Fruit fly (Drosophila melanogaster) whole organism, embryonic: ENCODE data around the gene CG5265.

ENCODE experiments used
- Abd-B ChIP-seq: fragments of 200-800 bp; sonication (Bioruptor generic); optimal IDR thresholded peaks from 2 replicates; lab custom pipeline; 2018; ENCODE audit warnings: missing biosample characterization, mild to moderate bottlenecking, missing genetic modification characterization, moderate library complexity
- Atf3 ChIP-seq: fragments of 200-800 bp; sonication (Bioruptor generic); optimal IDR thresholded peaks from 3 replicates; lab custom pipeline; 2016; ENCODE audit warnings: missing biosample characterization, missing genetic modification characterization
- CG10267 ChIP-seq: fragments of 200-800 bp; sonication (Bioruptor generic); optimal IDR thresholded peaks from 2 replicates; lab custom pipeline; 2018; ENCODE audit warnings: missing biosample characterization, mild to moderate bottlenecking, missing genetic modification characterization, moderate library complexity
- CG10321 ChIP-seq: fragments of 200-800 bp; sonication (Bioruptor generic); IDR thresholded peaks from 2 replicates; pipeline ENCODE4 v1.3.6; 2022; ENCODE audit warnings: missing biosample characterization, missing genetic modification characterization
- CG11695 ChIP-seq: fragments of 200-800 bp; sonication (Bioruptor generic); IDR thresholded peaks from 3 replicates; pipeline ENCODE4 v1.3.6; 2022; ENCODE audit warnings: missing biosample characterization, missing genetic modification characterization
- CG12219 ChIP-seq: fragments of 200-800 bp; sonication (Bioruptor generic); optimal IDR thresholded peaks from 3 replicates; lab custom pipeline; 2018; ENCODE audit warnings: missing biosample characterization, mild to moderate bottlenecking, missing genetic modification characterization
- CG13296 ChIP-seq: fragments of 200-800 bp; sonication (Bioruptor generic); optimal IDR thresholded peaks from 3 replicates; lab custom pipeline; 2018; ENCODE audit warnings: missing biosample characterization, mild to moderate bottlenecking, missing genetic modification characterization
- CG15479 ChIP-seq: fragments of 200-800 bp; sonication (Bioruptor generic); optimal IDR thresholded peaks from 3 replicates; lab custom pipeline; 2019; ENCODE audit warnings: missing biosample characterization, mild to moderate bottlenecking, missing genetic modification characterization, moderate library complexity
- CG17328 ChIP-seq: fragments of 200-800 bp; sonication (Bioruptor generic); IDR thresholded peaks from 2 replicates; pipeline ENCODE4 v1.3.6; 2022; ENCODE audit warnings: missing biosample characterization, missing genetic modification characterization
- CG17802 ChIP-seq: fragments of 200-800 bp; sonication (Bioruptor generic); optimal IDR thresholded peaks from 2 replicates; lab custom pipeline; 2018; ENCODE audit warnings: missing biosample characterization, mild to moderate bottlenecking, missing genetic modification characterization, moderate library complexity
- CG17829 ChIP-seq: fragments of 200-800 bp; optimal IDR thresholded peaks from 2 replicates; lab custom pipeline; 2019; ENCODE audit warnings: missing biosample characterization, mild to moderate bottlenecking, missing genetic modification characterization, moderate library complexity
- CG1792 ChIP-seq: fragments of 200-800 bp; sonication (Bioruptor generic); optimal IDR thresholded peaks from 2 replicates; lab custom pipeline; 2016; ENCODE audit warnings: missing biosample characterization, missing genetic modification characterization
- CG2120 ChIP-seq: fragments of 200-800 bp; sonication (Bioruptor generic); optimal IDR thresholded peaks from 3 replicates; lab custom pipeline; 2016; ENCODE audit warnings: missing biosample characterization, missing genetic modification characterization
- CG31365 ChIP-seq: fragments of 200-800 bp; sonication (Bioruptor generic); optimal IDR thresholded peaks from 2 replicates; lab custom pipeline; 2018; ENCODE audit warnings: missing biosample characterization, mild to moderate bottlenecking, missing genetic modification characterization
- CG4820 ChIP-seq: fragments of 200-800 bp; sonication (Bioruptor generic); optimal IDR thresholded peaks from 3 replicates; lab custom pipeline; 2016; ENCODE audit warnings: missing biosample characterization, missing genetic modification characterization
- CG6654 ChIP-seq: fragments of 200-800 bp; sonication (Bioruptor generic); optimal IDR thresholded peaks from 2 replicates; lab custom pipeline; 2017; ENCODE audit warnings: missing biosample characterization, mild to moderate bottlenecking, missing genetic modification characterization
- CG7271 ChIP-seq: fragments of 200-800 bp; sonication (Bioruptor generic); optimal IDR thresholded peaks from 2 replicates; lab custom pipeline; 2018; ENCODE audit warnings: missing biosample characterization, mild to moderate bottlenecking, missing genetic modification characterization, moderate library complexity
- CG8281 ChIP-seq: fragments of 200-800 bp; sonication (Bioruptor generic); optimal IDR thresholded peaks from 2 replicates; lab custom pipeline; 2018; ENCODE audit warnings: missing biosample characterization, mild to moderate bottlenecking, missing genetic modification characterization, moderate library complexity
- CG8290 ChIP-seq, 3 experiments: fragments of 200-800 bp; sonication (Bioruptor generic); optimal IDR thresholded peaks; 2 replicates each; lab custom pipeline; 2016 to 2019; ENCODE audit warnings: missing biosample characterization in 3 of 3, missing genetic modification characterization in 3 of 3, mild to moderate bottlenecking in 2 of 3, moderate library complexity in 1 of 3
- CG9932 ChIP-seq: fragments of 200-800 bp; sonication (Bioruptor generic); IDR thresholded peaks from 2 replicates; pipeline ENCODE4 v1.3.6; 2022; ENCODE audit warnings: missing biosample characterization, missing genetic modification characterization
- Dbx ChIP-seq: fragments of 200-800 bp; sonication (Bioruptor generic); IDR thresholded peaks from 3 replicates; pipeline ENCODE4 v1.3.6; 2022; ENCODE audit warnings: missing biosample characterization, missing genetic modification characterization
- Dek ChIP-seq: fragments of 200-800 bp; sonication (Bioruptor generic); optimal IDR thresholded peaks from 3 replicates; lab custom pipeline; 2019; ENCODE audit warnings: missing biosample characterization, mild to moderate bottlenecking, missing genetic modification characterization, moderate library complexity
- Dip3 ChIP-seq: fragments of 200-800 bp; sonication (Bioruptor generic); optimal IDR thresholded peaks from 3 replicates; lab custom pipeline; 2016; ENCODE audit warnings: missing biosample characterization, missing genetic modification characterization
- Doc3 ChIP-seq: fragments of 200-800 bp; sonication (Bioruptor generic); IDR thresholded peaks from 3 replicates; pipeline ENCODE4 v1.3.6; 2022; ENCODE audit warnings: missing biosample characterization, missing genetic modification characterization; ENCODE audit not compliant: partially characterized antibody
- E2f2 ChIP-seq: fragments of 200-800 bp; sonication (Bioruptor generic); IDR thresholded peaks from 2 replicates; pipeline ENCODE4 v1.3.6; 2022; ENCODE audit warnings: missing biosample characterization, missing genetic modification characterization
- Hr39 ChIP-seq: fragments of >200 bp; optimal IDR thresholded peaks from 2 replicates; lab custom pipeline; 2017
- Lpt ChIP-seq: fragments of >200 bp; optimal IDR thresholded peaks from 2 replicates; lab custom pipeline; 2018; ENCODE audit warnings: missing biosample characterization, missing genetic modification characterization
- NC2β ChIP-seq: fragments of 200-800 bp; sonication (Bioruptor generic); optimal IDR thresholded peaks from 2 replicates; lab custom pipeline; 2016; ENCODE audit warnings: missing biosample characterization, missing genetic modification characterization
- Nf-YA ChIP-seq: fragments of 200-800 bp; sonication (Bioruptor generic); IDR thresholded peaks from 2 replicates; pipeline ENCODE4 v1.3.6; 2022; ENCODE audit warnings: missing biosample characterization, missing genetic modification characterization
- Sin3A ChIP-seq: fragments of >200 bp; optimal IDR thresholded peaks from 2 replicates; lab custom pipeline; 2018
- ab ChIP-seq: fragments of 200-800 bp; sonication (Bioruptor generic); optimal IDR thresholded peaks from 2 replicates; lab custom pipeline; 2016; ENCODE audit warnings: missing biosample characterization, missing genetic modification characterization
- bab2 ChIP-seq: fragments of 200-800 bp; sonication (Bioruptor generic); optimal IDR thresholded peaks from 2 replicates; lab custom pipeline; 2016; ENCODE audit warnings: missing biosample characterization, missing genetic modification characterization
- chn ChIP-seq: fragments of 200-800 bp; sonication (Bioruptor generic); optimal IDR thresholded peaks from 2 replicates; lab custom pipeline; 2016; ENCODE audit warnings: missing biosample characterization, missing genetic modification characterization
- gce ChIP-seq: fragments of 200-800 bp; sonication (Bioruptor generic); IDR thresholded peaks from 3 replicates; pipeline ENCODE4 v1.3.6; 2022; ENCODE audit warnings: missing biosample characterization, missing genetic modification characterization
- h ChIP-seq: fragments of >200 bp; optimal IDR thresholded peaks from 2 replicates; lab custom pipeline; 2017
- ham ChIP-seq: fragments of 200-800 bp; sonication (Bioruptor generic); IDR thresholded peaks from 2 replicates; pipeline ENCODE4 v1.3.6; 2022; ENCODE audit warnings: missing biosample characterization, missing genetic modification characterization
- jumu ChIP-seq: fragments of 200-800 bp; sonication (Bioruptor generic); optimal IDR thresholded peaks from 3 replicates; lab custom pipeline; 2016; ENCODE audit warnings: missing biosample characterization, missing genetic modification characterization
- luna ChIP-seq: fragments of 200-800 bp; sonication (Bioruptor generic); optimal IDR thresholded peaks from 2 replicates; lab custom pipeline; 2016; ENCODE audit warnings: missing biosample characterization, missing genetic modification characterization
- mam ChIP-seq: fragments of 200-800 bp; sonication (Bioruptor generic); optimal IDR thresholded peaks from 3 replicates; lab custom pipeline; 2016; ENCODE audit warnings: missing biosample characterization, missing genetic modification characterization
- nau ChIP-seq: fragments of 200-800 bp; sonication (Bioruptor generic); optimal IDR thresholded peaks from 3 replicates; lab custom pipeline; 2017; ENCODE audit warnings: missing biosample characterization, mild to moderate bottlenecking, missing genetic modification characterization, missing genetic modification reagents
- peb ChIP-seq: fragments of 200-800 bp; sonication (Bioruptor generic); IDR thresholded peaks from 2 replicates; pipeline ENCODE4 v1.3.6; 2022; ENCODE audit warnings: missing biosample characterization, missing genetic modification characterization
- run ChIP-seq: fragments of 200-800 bp; sonication (Bioruptor generic); optimal IDR thresholded peaks from 3 replicates; lab custom pipeline; 2018; ENCODE audit warnings: missing biosample characterization, mild to moderate bottlenecking, missing genetic modification characterization
- sc ChIP-seq, 3 experiments: fragments of >200 bp in 2 of 3; fragments of 200-800 bp in 1 of 3; sonication (Bioruptor generic) in 1 of 3; optimal IDR thresholded peaks; 2 replicates in 2 of 3; 3 replicates in 1 of 3; lab custom pipeline; 2017; ENCODE audit warnings: mild to moderate bottlenecking in 1 of 3, missing biosample characterization in 1 of 3, missing genetic modification characterization in 1 of 3, missing genetic modification reagents in 1 of 3
- sens-2 ChIP-seq: fragments of 200-800 bp; sonication (Bioruptor generic); IDR thresholded peaks from 2 replicates; pipeline ENCODE4 v1.3.6; 2022; ENCODE audit warnings: missing biosample characterization, missing genetic modification characterization
- stwl ChIP-seq: fragments of 200-800 bp; sonication (Bioruptor generic); optimal IDR thresholded peaks from 3 replicates; lab custom pipeline; 2018; ENCODE audit warnings: missing biosample characterization, mild to moderate bottlenecking, missing genetic modification characterization, moderate library complexity
- tll ChIP-seq, 2 experiments: fragments of 200-800 bp in 1 of 2; fragments of >200 bp in 1 of 2; sonication (Bioruptor generic) in 1 of 2; optimal IDR thresholded peaks; 2 replicates each; lab custom pipeline; 2017 to 2019; ENCODE audit warnings: missing biosample characterization in 2 of 2, missing genetic modification characterization in 2 of 2, mild to moderate bottlenecking in 1 of 2, moderate library complexity in 1 of 2
- tna ChIP-seq: fragments of 200-800 bp; sonication (Bioruptor generic); IDR thresholded peaks from 2 replicates; pipeline ENCODE4 v1.3.6; 2022; ENCODE audit warnings: missing biosample characterization, missing genetic modification characterization; ENCODE audit not compliant: partially characterized antibody
- twi ChIP-seq: fragments of 200-800 bp; optimal IDR thresholded peaks from 2 replicates; lab custom pipeline; 2019; ENCODE audit warnings: missing biosample characterization, mild to moderate bottlenecking, missing genetic modification characterization, moderate library complexity
- tx ChIP-seq: fragments of 200-800 bp; sonication (Bioruptor generic); optimal IDR thresholded peaks from 2 replicates; lab custom pipeline; 2016; ENCODE audit warnings: missing biosample characterization, missing genetic modification characterization
- vnd ChIP-seq: fragments of 200-800 bp; sonication (Bioruptor generic); IDR thresholded peaks from 3 replicates; pipeline ENCODE4 v1.3.6; 2022; ENCODE audit warnings: missing biosample characterization, missing genetic modification characterization; ENCODE audit not compliant: partially characterized antibody
- vvl ChIP-seq: fragments of 200-800 bp; sonication (Bioruptor generic); IDR thresholded peaks from 2 replicates; pipeline ENCODE4 v1.3.6; 2022; ENCODE audit warnings: missing biosample characterization, missing genetic modification characterization

The CG5265 gene

DNA sequence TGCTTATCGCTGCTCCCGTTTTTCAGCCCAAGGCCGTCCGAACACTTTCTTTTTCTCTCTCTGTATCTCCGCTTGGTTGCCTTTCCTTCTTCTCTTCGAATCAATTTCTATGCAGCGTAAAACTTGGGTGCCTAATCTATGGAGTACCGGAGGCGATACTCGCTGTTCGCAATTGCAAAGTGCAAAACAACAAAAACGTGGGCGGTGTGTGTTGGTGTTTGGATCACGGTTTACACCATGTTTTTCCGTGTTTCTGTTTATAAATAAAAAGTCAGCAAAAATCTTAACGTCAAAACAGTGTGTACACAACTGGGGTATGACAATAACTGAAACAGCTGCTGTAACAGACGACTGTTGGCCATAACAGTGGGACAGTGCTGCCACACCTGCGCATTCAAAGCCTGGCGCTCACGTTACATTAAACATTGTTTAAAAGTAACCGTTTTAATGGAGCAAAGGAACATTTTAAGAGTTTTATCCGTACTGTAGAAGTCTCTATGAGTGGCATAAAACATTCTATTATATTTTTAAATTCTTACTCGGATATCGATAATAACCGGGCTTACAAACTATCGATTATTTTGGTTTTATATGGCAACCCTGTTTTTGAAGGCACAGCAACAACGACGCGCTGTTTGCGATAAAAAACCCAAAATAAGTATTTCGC lies 10.4 kb downstream of the CG5265 start, which contains the start of the genes m-cup and Det (continued):
- no peak for TF ChIP-seq Dbx (GFP tag; lab: Robert Waterston, UW)
- 0 out of 2 replicates have a peak, but pooled peaks have one; percentile 3 for TF ChIP-seq vvl (GFP tag; lab: Robert Waterston, UW)
- no peak for TF ChIP-seq CG8281 (tag; lab: Kevin White, UChicago)
- TF ChIP-seq tx (GFP tag; lab: Kevin White, UChicago), result no peak
- peak; percentile 69 for TF ChIP-seq Doc3 (GFP tag; lab: Robert Waterston, UW)
- peak; percentile 37 for TF ChIP-seq CG17829 (tag; lab: Kevin White, UChicago)
- TF ChIP-seq gce (GFP tag; lab: Robert Waterston, UW), result no peak
- TF ChIP-seq vnd (GFP tag; lab: Robert Waterston, UW), result peak; percentile 73
- TF ChIP-seq CG10267 (tag; lab: Kevin White, UChicago), result peak; percentile 51
- TF ChIP-seq ham, result no peak
- peak; percentile 89 for TF ChIP-seq E2f2
- no peak for TF ChIP-seq CG31365 (tag; lab: Kevin White, UChicago)
- peak in 1 of 2 experiments; percentile 70 for TF ChIP-seq tll (GFP tag; optimal IDR thresholded peaks at IDR 0.05; lab: Kevin White, UChicago)
- no peak for TF ChIP-seq sc (optimal IDR thresholded peaks at IDR 0.05; lab: Kevin White, UChicago)
- TF ChIP-seq sc (GFP tag; optimal IDR thresholded peaks at IDR 0.05; lab: Kevin White, UChicago), result no peak
- no peak for TF ChIP-seq sens-2 (GFP tag; lab: Robert Waterston, UW)
- peak; percentile 5 for TF ChIP-seq CG4820 (GFP tag; lab: Kevin White, UChicago)
- TF ChIP-seq tna (GFP tag; lab: Robert Waterston, UW), result no peak
- TF ChIP-seq CG15479 (GFP tag; lab: Kevin White, UChicago), result no peak
- TF ChIP-seq h (lab: Kevin White, UChicago), result no peak
- TF ChIP-seq CG7271, result peak; percentile 26
- TF ChIP-seq Dip3 (GFP tag; lab: Kevin White, UChicago), result no peak
- no peak for TF ChIP-seq Dek (tag; lab: Kevin White, UChicago)
- TF ChIP-seq run (tag; lab: Kevin White, UChicago), result no peak
- TF ChIP-seq Abd-B, result no peak
- TF ChIP-seq Nf-YA (GFP tag; lab: Robert Waterston, UW), result no peak
- TF ChIP-seq Atf3 (GFP tag; lab: Kevin White, UChicago), result no peak
- no peak for TF ChIP-seq peb (GFP tag; lab: Robert Waterston, UW)
- no peak for TF ChIP-seq NC2β
- TF ChIP-seq ab (GFP tag; lab: Kevin White, UChicago), result no peak
- TF ChIP-seq CG1792, result no peak
- no peak for TF ChIP-seq CG6654 (GFP tag; lab: Kevin White, UChicago)
- no peak for TF ChIP-seq mam (GFP tag; lab: Kevin White, UChicago)
- no peak for TF ChIP-seq bab2 (GFP tag; lab: Kevin White, UChicago)
- peak; percentile 87 for TF ChIP-seq Sin3A (lab: Kevin White, UChicago)
- TF ChIP-seq CG17328 (GFP tag; lab: Robert Waterston, UW), result no peak
- TF ChIP-seq Lpt, result no peak
- TF ChIP-seq CG17802, result no peak
- TF ChIP-seq nau, result no peak
- 0 out of 2 replicates have a peak, but pooled peaks have one; percentile 12 for TF ChIP-seq CG9932
- no peak for TF ChIP-seq luna (GFP tag; lab: Kevin White, UChicago)
- TF ChIP-seq chn (GFP tag; lab: Kevin White, UChicago), result no peak
- no peak for TF ChIP-seq twi
- peak; percentile 17 for TF ChIP-seq CG2120
- TF ChIP-seq CG8290 (GFP tag; optimal IDR thresholded peaks at IDR 0.05; lab: Kevin White, UChicago), result no peak
- TF ChIP-seq CG8290 (tag; optimal IDR thresholded peaks at IDR 0.05; lab: Kevin White, UChicago), result no peak
- TF ChIP-seq CG11695, result no peak
- no peak for TF ChIP-seq CG13296
- no peak for TF ChIP-seq CG12219 (GFP tag; lab: Kevin White, UChicago)
- TF ChIP-seq jumu (GFP tag; lab: Kevin White, UChicago), result no peak
- TF ChIP-seq stwl (tag; lab: Kevin White, UChicago), result peak; percentile 83
- TF ChIP-seq CG10321, result no peak
- no peak for TF ChIP-seq Hr39 (lab: Kevin White, UChicago)
